Worm (Caenorhabditis elegans) whole organism, L2 larva: ENCODE measurements around the gene dohh-1.
A peak's percentile ranks its signal among the peaks of the same experiment; 100 is the strongest.

Experiments
- C34F6.9 ChIP-seq: fragments of 150-350 bp; optimal IDR thresholded peaks from 2 replicates; lab custom pipeline; 2014; ENCODE audit warnings: missing biosample characterization, missing genetic modification characterization
- F13H6.1 ChIP-seq: sonication (generic microtip); optimal IDR thresholded peaks from 2 replicates; lab custom pipeline; 2016; ENCODE audit warnings: missing genetic modification characterization, missing compliant biosample characterization
- R02D3.7 ChIP-seq: fragments of 150-350 bp; optimal IDR thresholded peaks from 2 replicates; lab custom pipeline; 2014; ENCODE audit warnings: missing biosample characterization, missing genetic modification characterization
- Y55F3AM.14 ChIP-seq: fragments of 200-800 bp; sonication (Bioruptor generic); optimal IDR thresholded peaks from 2 replicates; lab custom pipeline; 2018; ENCODE audit warnings: mild to moderate bottlenecking, missing genetic modification characterization, missing compliant biosample characterization
- ZK546.5 ChIP-seq: sonication (generic microtip); optimal IDR thresholded peaks from 2 replicates; lab custom pipeline; 2017; ENCODE audit warnings: missing biosample characterization, missing genetic modification characterization
- ama-1 ChIP-seq: fragments of 150-350 bp; optimal IDR thresholded peaks from 2 replicates; lab custom pipeline; 2018; ENCODE audit warnings: inconsistent platforms
- blmp-1 ChIP-seq: sonication (generic microtip); optimal IDR thresholded peaks from 2 replicates; lab custom pipeline; 2017; ENCODE audit warnings: missing genetic modification characterization, mild to moderate bottlenecking, missing compliant biosample characterization, antibody characterized with exemption, moderate library complexity; ENCODE audit not compliant: insufficient read depth
- ceh-16 ChIP-seq: fragments of 150-350 bp; optimal IDR thresholded peaks from 2 replicates; lab custom pipeline; 2014; ENCODE audit warnings: missing biosample characterization, missing genetic modification characterization
- ceh-82 ChIP-seq: fragments of 150-350 bp; optimal IDR thresholded peaks from 2 replicates; lab custom pipeline; 2014; ENCODE audit warnings: missing biosample characterization, missing genetic modification characterization
- crh-2 ChIP-seq: sonication (generic microtip); optimal IDR thresholded peaks from 2 replicates; lab custom pipeline; 2017; ENCODE audit warnings: missing biosample characterization, missing genetic modification characterization
- dmd-4 ChIP-seq: sonication (generic microtip); optimal IDR thresholded peaks from 2 replicates; lab custom pipeline; 2017; ENCODE audit warnings: missing biosample characterization, missing genetic modification characterization
- elt-1 ChIP-seq: fragments of 150-350 bp; optimal IDR thresholded peaks from 2 replicates; lab custom pipeline; 2014; ENCODE audit warnings: missing biosample characterization, missing genetic modification characterization
- elt-3 ChIP-seq: sonication (generic microtip); optimal IDR thresholded peaks from 2 replicates; lab custom pipeline; 2017; ENCODE audit warnings: missing biosample characterization, missing genetic modification characterization
- fos-1 ChIP-seq: fragments of 150-350 bp; optimal IDR thresholded peaks from 2 replicates; lab custom pipeline; 2014; ENCODE audit warnings: missing biosample characterization, missing genetic modification characterization
- gmeb-1 ChIP-seq: fragments of 150-350 bp; optimal IDR thresholded peaks from 2 replicates; lab custom pipeline; 2014; ENCODE audit warnings: missing biosample characterization, missing genetic modification characterization
- lin-11 ChIP-seq: fragments of 150-350 bp; sonication (generic microtip); optimal IDR thresholded peaks from 2 replicates; lab custom pipeline; 2014; ENCODE audit warnings: missing biosample characterization, missing genetic modification characterization, inconsistent platforms, mixed read lengths
- lin-13 ChIP-seq: fragments of 150-350 bp; optimal IDR thresholded peaks from 2 replicates; lab custom pipeline; 2014; ENCODE audit warnings: missing biosample characterization, missing genetic modification reagents, missing genetic modification characterization
- lin-39 ChIP-seq: fragments of 150-350 bp; optimal IDR thresholded peaks from 2 replicates; lab custom pipeline; 2014; ENCODE audit warnings: missing biosample characterization, missing genetic modification reagents, missing genetic modification characterization
- lsy-2 ChIP-seq, 2 experiments: fragments of 150-350 bp in 1 of 2; sonication (generic microtip) in 1 of 2; optimal IDR thresholded peaks; 2 replicates each; lab custom pipeline; 2014 to 2017; ENCODE audit warnings: missing biosample characterization in 2 of 2, missing genetic modification characterization in 2 of 2
- mdl-1 ChIP-seq, 2 experiments: fragments of 150-350 bp in 1 of 2; sonication (generic microtip) in 1 of 2; optimal IDR thresholded peaks; 2 replicates each; lab custom pipeline; 2017; ENCODE audit warnings: missing biosample characterization in 2 of 2, missing genetic modification characterization in 2 of 2
- nhr-10 ChIP-seq: sonication (generic microtip); optimal IDR thresholded peaks from 2 replicates; lab custom pipeline; 2017; ENCODE audit warnings: missing biosample characterization, missing genetic modification characterization
- nhr-11 ChIP-seq: fragments of 150-350 bp; optimal IDR thresholded peaks from 2 replicates; lab custom pipeline; 2014; ENCODE audit warnings: missing biosample characterization, missing genetic modification characterization
- nhr-12 ChIP-seq: fragments of 150-350 bp; optimal IDR thresholded peaks from 2 replicates; lab custom pipeline; 2014; ENCODE audit warnings: missing biosample characterization, missing genetic modification characterization
- nhr-129 ChIP-seq: fragments of 150-350 bp; optimal IDR thresholded peaks from 2 replicates; lab custom pipeline; 2014; ENCODE audit warnings: missing biosample characterization, missing genetic modification characterization
- nhr-21 ChIP-seq: fragments of 150-350 bp; optimal IDR thresholded peaks from 2 replicates; lab custom pipeline; 2014; ENCODE audit warnings: missing biosample characterization, missing genetic modification characterization
- nhr-237 ChIP-seq: fragments of 150-350 bp; optimal IDR thresholded peaks from 2 replicates; lab custom pipeline; 2014; ENCODE audit warnings: missing biosample characterization, missing genetic modification characterization
- nhr-25 ChIP-seq: fragments of 150-350 bp; sonication (generic microtip); optimal IDR thresholded peaks from 3 replicates; lab custom pipeline; 2014; ENCODE audit warnings: missing biosample characterization, missing genetic modification characterization
- nhr-6 ChIP-seq: fragments of 150-350 bp; optimal IDR thresholded peaks from 2 replicates; lab custom pipeline; 2014; ENCODE audit warnings: missing biosample characterization, missing genetic modification characterization
- nhr-77 ChIP-seq: fragments of 150-350 bp; optimal IDR thresholded peaks from 2 replicates; lab custom pipeline; 2014; ENCODE audit warnings: missing biosample characterization, missing genetic modification characterization
- peb-1 ChIP-seq: fragments of 150-350 bp; optimal IDR thresholded peaks from 2 replicates; lab custom pipeline; 2014; ENCODE audit warnings: missing biosample characterization, missing genetic modification characterization
- sma-3 ChIP-seq: sonication (generic microtip); optimal IDR thresholded peaks from 2 replicates; lab custom pipeline; 2016; ENCODE audit warnings: missing genetic modification reagents, missing genetic modification characterization, missing compliant biosample characterization
- sma-9 ChIP-seq, 2 experiments: fragments of 150-350 bp in 1 of 2; sonication (generic microtip) in 1 of 2; optimal IDR thresholded peaks; 2 replicates each; lab custom pipeline; 2014 to 2016; ENCODE audit warnings: missing genetic modification characterization in 2 of 2, mild to moderate bottlenecking in 1 of 2, missing biosample characterization in 1 of 2, missing compliant biosample characterization in 1 of 2, missing genetic modification reagents in 1 of 2, moderate library complexity in 1 of 2
- snpc-4 ChIP-seq: fragments of 150-350 bp; optimal IDR thresholded peaks from 2 replicates; lab custom pipeline; 2014; ENCODE audit warnings: missing biosample characterization, missing genetic modification characterization
- unc-55 ChIP-seq: fragments of 150-350 bp; sonication (generic microtip); optimal IDR thresholded peaks from 3 replicates; lab custom pipeline; 2014; ENCODE audit warnings: missing biosample characterization, missing genetic modification reagents, missing genetic modification characterization
- unc-62 ChIP-seq: fragments of 150-350 bp; optimal IDR thresholded peaks from 2 replicates; lab custom pipeline; 2014; ENCODE audit warnings: missing biosample characterization, missing genetic modification reagents, missing genetic modification characterization
- zag-1 ChIP-seq: fragments of 150-350 bp; optimal IDR thresholded peaks from 2 replicates; lab custom pipeline; 2014; ENCODE audit warnings: missing biosample characterization, missing genetic modification characterization
- ztf-1 ChIP-seq: fragments of 200-800 bp; sonication (Bioruptor generic); conservative IDR thresholded peaks from 2 replicates; pipeline ENCODE4 v1.3.6; 2022; ENCODE audit warnings: missing genetic modification characterization, missing compliant biosample characterization
- ztf-11 ChIP-seq: sonication (generic microtip); optimal IDR thresholded peaks from 2 replicates; lab custom pipeline; 2017; ENCODE audit warnings: missing biosample characterization, missing genetic modification characterization
- ztf-4 ChIP-seq: fragments of 150-350 bp; optimal IDR thresholded peaks from 2 replicates; lab custom pipeline; 2014; ENCODE audit warnings: missing biosample characterization, missing genetic modification characterization

dohh-1 gene

ce11 chrII:10542654-10543456 lies 36.9 kb upstream of the dohh-1 start:
- peak; percentile 34 for TF ChIP-seq nhr-129 (tag; lab: Kevin White, UChicago)
- TF ChIP-seq ztf-1 (GFP tag; lab: Robert Waterston, UW): no peak
- TF ChIP-seq nhr-77 (tag; lab: Kevin White, UChicago): no peak
- peak; percentile 92 for TF ChIP-seq ama-1
- no peak for TF ChIP-seq snpc-4 (tag; lab: Kevin White, UChicago)
- TF ChIP-seq fos-1 (tag; lab: Kevin White, UChicago): no peak
- TF ChIP-seq nhr-21 (tag; lab: Kevin White, UChicago): no peak
- TF ChIP-seq ceh-82 (tag; lab: Kevin White, UChicago): no peak
- TF ChIP-seq elt-1 (tag; lab: Kevin White, UChicago): no peak
- no peak for TF ChIP-seq nhr-12 (tag; lab: Kevin White, UChicago)
- no peak for TF ChIP-seq mdl-1 (tag; optimal IDR thresholded peaks at IDR 0.05; lab: Kevin White, UChicago)
- TF ChIP-seq Y55F3AM.14 (GFP tag; lab: Kevin White, UChicago): peak; percentile 64
- no peak for TF ChIP-seq peb-1 (tag; lab: Kevin White, UChicago)
- TF ChIP-seq ZK546.5 (tag; lab: Kevin White, UChicago): no peak
- no peak for TF ChIP-seq nhr-11 (tag; lab: Kevin White, UChicago)
- no peak for TF ChIP-seq F13H6.1 (tag; lab: Kevin White, UChicago)
- no peak for TF ChIP-seq dmd-4 (tag; lab: Kevin White, UChicago)
- TF ChIP-seq lin-13: no peak
- peak; percentile 6 to 20 for TF ChIP-seq lsy-2 (tag; optimal IDR thresholded peaks at IDR 0.05; lab: Kevin White, UChicago)
- TF ChIP-seq sma-9 (GFP tag; optimal IDR thresholded peaks at IDR 0.05; lab: Kevin White, UChicago): no peak
- TF ChIP-seq sma-9 (tag; optimal IDR thresholded peaks at IDR 0.05; lab: Kevin White, UChicago): no peak
- TF ChIP-seq nhr-6: peak; percentile 32
- no peak for TF ChIP-seq zag-1 (tag; lab: Kevin White, UChicago)
- TF ChIP-seq ztf-4 (tag; lab: Kevin White, UChicago): peak; percentile 11
- peak; percentile 7 for TF ChIP-seq blmp-1

ce11 chrII:10543457-10544137 lies 36.2 kb upstream of the dohh-1 start:
- TF ChIP-seq R02D3.7 (tag; lab: Kevin White, UChicago): no peak
- TF ChIP-seq nhr-10 (tag; lab: Kevin White, UChicago): no peak
- TF ChIP-seq ceh-16 (tag; lab: Kevin White, UChicago): no peak
- TF ChIP-seq elt-3: no peak
- TF ChIP-seq nhr-129 (tag; lab: Kevin White, UChicago): no peak
- TF ChIP-seq crh-2 (tag; lab: Kevin White, UChicago): peak; percentile 1
- TF ChIP-seq unc-62 (GFP tag; lab: Kevin White, UChicago): no peak
- peak; percentile 36 for TF ChIP-seq sma-3 (GFP tag; lab: Kevin White, UChicago)
- TF ChIP-seq unc-55 (GFP tag; lab: Kevin White, UChicago): no peak
- TF ChIP-seq F13H6.1 (tag; lab: Kevin White, UChicago): no peak
- TF ChIP-seq snpc-4 (tag; lab: Kevin White, UChicago): no peak
- TF ChIP-seq lin-11 (tag; lab: Kevin White, UChicago): no peak
- no peak for TF ChIP-seq fos-1 (tag; lab: Kevin White, UChicago)
- no peak for TF ChIP-seq lin-39 (tag; lab: Kevin White, UChicago)
- TF ChIP-seq lsy-2 (tag; optimal IDR thresholded peaks at IDR 0.05; lab: Kevin White, UChicago): no peak
- TF ChIP-seq nhr-25 (tag; lab: Kevin White, UChicago): peak; percentile 28
- TF ChIP-seq nhr-237 (tag; lab: Kevin White, UChicago): no peak
- TF ChIP-seq nhr-6: no peak
- TF ChIP-seq nhr-21 (tag; lab: Kevin White, UChicago): no peak
- no peak for TF ChIP-seq gmeb-1 (tag; lab: Kevin White, UChicago)
- TF ChIP-seq ztf-1 (GFP tag; lab: Robert Waterston, UW): no peak
- TF ChIP-seq mdl-1 (tag; optimal IDR thresholded peaks at IDR 0.05; lab: Kevin White, UChicago): no peak
- TF ChIP-seq C34F6.9 (tag; lab: Kevin White, UChicago): no peak
- TF ChIP-seq ztf-11 (tag; lab: Kevin White, UChicago): no peak
- peak; percentile 35 for TF ChIP-seq sma-9 (GFP tag; optimal IDR thresholded peaks at IDR 0.05; lab: Kevin White, UChicago)
- no peak for TF ChIP-seq sma-9 (tag; optimal IDR thresholded peaks at IDR 0.05; lab: Kevin White, UChicago)
- no peak for TF ChIP-seq peb-1 (tag; lab: Kevin White, UChicago)
- no peak for TF ChIP-seq Y55F3AM.14 (GFP tag; lab: Kevin White, UChicago)
